Fruit fly (Drosophila melanogaster) whole organism, embryonic: ENCODE measurements around the gene Reg-2.

ENCODE experiments used
- Abd-B ChIP-seq: fragments of 200-800 bp; sonication (Bioruptor generic); optimal IDR thresholded peaks from 2 replicates; lab custom pipeline; 2018; ENCODE audit warnings: missing biosample characterization, mild to moderate bottlenecking, missing genetic modification characterization, moderate library complexity
- Awh ChIP-seq: fragments of 200-800 bp; sonication (Bioruptor generic); IDR thresholded peaks from 2 replicates; pipeline ENCODE4, ENCODE4 v1.3.6; 2022; ENCODE audit warnings: missing biosample characterization, missing genetic modification characterization
- BEAF-32 ChIP-seq: fragments of 200-800 bp; sonication (Bioruptor generic); optimal IDR thresholded peaks from 3 replicates; lab custom pipeline; 2017; ENCODE audit warnings: missing biosample characterization, missing genetic modification characterization, mild to moderate bottlenecking, moderate library complexity, missing genetic modification reagents
- CG10147 ChIP-seq: fragments of 200-800 bp; sonication (Bioruptor generic); optimal IDR thresholded peaks from 2 replicates; lab custom pipeline; 2019; ENCODE audit warnings: missing biosample characterization, mild to moderate bottlenecking, missing genetic modification characterization, moderate library complexity
- CG11696 ChIP-seq: fragments of 200-800 bp; sonication (Bioruptor generic); IDR thresholded peaks from 2 replicates; pipeline ENCODE4 v1.3.6; 2022; ENCODE audit warnings: missing biosample characterization, missing genetic modification characterization
- CG11723 ChIP-seq: fragments of 200-800 bp; sonication (Bioruptor generic); optimal IDR thresholded peaks from 2 replicates; lab custom pipeline; 2017; ENCODE audit warnings: missing biosample characterization, mild to moderate bottlenecking, missing genetic modification characterization
- CG13287 ChIP-seq: fragments of 200-800 bp; sonication (Bioruptor generic); IDR thresholded peaks from 2 replicates; pipeline ENCODE4 v1.3.6; 2022; ENCODE audit warnings: missing biosample characterization, missing genetic modification characterization; ENCODE audit not compliant: partially characterized antibody
- CG14710 ChIP-seq: fragments of 200-800 bp; sonication (Bioruptor generic); optimal IDR thresholded peaks from 3 replicates; lab custom pipeline; 2019; ENCODE audit warnings: missing biosample characterization, mild to moderate bottlenecking, missing genetic modification characterization, moderate library complexity
- CG14860 ChIP-seq: fragments of 200-800 bp; sonication (Bioruptor generic); IDR thresholded peaks from 3 replicates; pipeline ENCODE4 v1.3.6; 2022; ENCODE audit warnings: missing biosample characterization, missing genetic modification characterization; ENCODE audit not compliant: partially characterized antibody
- CG15479 ChIP-seq: fragments of 200-800 bp; sonication (Bioruptor generic); optimal IDR thresholded peaks from 3 replicates; lab custom pipeline; 2019; ENCODE audit warnings: missing biosample characterization, mild to moderate bottlenecking, missing genetic modification characterization, moderate library complexity
- CG1603 ChIP-seq: fragments of 200-800 bp; sonication (Bioruptor generic); optimal IDR thresholded peaks from 2 replicates; lab custom pipeline; 2019; ENCODE audit warnings: missing biosample characterization, mild to moderate bottlenecking, missing genetic modification characterization, moderate library complexity
- CG16815 ChIP-seq: fragments of 200-800 bp; sonication (Bioruptor generic); optimal IDR thresholded peaks from 3 replicates; lab custom pipeline; 2017; ENCODE audit warnings: missing biosample characterization, mild to moderate bottlenecking, missing genetic modification characterization
- CG30020 ChIP-seq: fragments of 200-800 bp; optimal IDR thresholded peaks from 2 replicates; lab custom pipeline; 2019; ENCODE audit warnings: missing biosample characterization, mild to moderate bottlenecking, missing genetic modification characterization, moderate library complexity
- CG42726 ChIP-seq: fragments of 200-800 bp; sonication (Bioruptor generic); IDR thresholded peaks from 2 replicates; pipeline ENCODE4 v1.3.6; 2022; ENCODE audit warnings: missing biosample characterization, missing genetic modification characterization; ENCODE audit not compliant: partially characterized antibody
- CG4404 ChIP-seq: fragments of 200-800 bp; sonication (Bioruptor generic); IDR thresholded peaks from 2 replicates; pipeline ENCODE4 v1.3.6; 2022; ENCODE audit warnings: missing biosample characterization, missing genetic modification characterization
- CG4854 ChIP-seq: fragments of 200-800 bp; sonication (Bioruptor generic); optimal IDR thresholded peaks from 2 replicates; lab custom pipeline; 2016; ENCODE audit warnings: missing biosample characterization, missing genetic modification characterization, inconsistent platforms
- CG6689 ChIP-seq: fragments of 200-800 bp; sonication (Bioruptor generic); IDR thresholded peaks from 2 replicates; pipeline ENCODE4 v1.3.6; 2022; ENCODE audit warnings: missing biosample characterization, missing genetic modification characterization
- CG6813 ChIP-seq: fragments of 200-800 bp; sonication (Bioruptor generic); optimal IDR thresholded peaks from 2 replicates; lab custom pipeline; 2017; ENCODE audit warnings: missing biosample characterization, missing genetic modification characterization, mild to moderate bottlenecking, moderate library complexity, missing genetic modification reagents
- CG6854 ChIP-seq: fragments of 200-800 bp; sonication (Bioruptor generic); optimal IDR thresholded peaks from 3 replicates; lab custom pipeline; 2017; ENCODE audit warnings: missing biosample characterization, mild to moderate bottlenecking, missing genetic modification characterization
- CG7271 ChIP-seq: fragments of 200-800 bp; sonication (Bioruptor generic); optimal IDR thresholded peaks from 2 replicates; lab custom pipeline; 2018; ENCODE audit warnings: missing biosample characterization, mild to moderate bottlenecking, missing genetic modification characterization, moderate library complexity
- CG7987 ChIP-seq: fragments of 200-800 bp; sonication (Bioruptor generic); optimal IDR thresholded peaks from 2 replicates; lab custom pipeline; 2018; ENCODE audit warnings: missing biosample characterization, mild to moderate bottlenecking, missing genetic modification characterization, moderate library complexity
- CG8359 ChIP-seq: fragments of 200-800 bp; sonication (Bioruptor generic); optimal IDR thresholded peaks from 2 replicates; lab custom pipeline; 2017; ENCODE audit warnings: missing biosample characterization, mild to moderate bottlenecking, missing genetic modification characterization, borderline replicate concordance
- CrebB ChIP-seq: fragments of 200-800 bp; sonication (Bioruptor generic); optimal IDR thresholded peaks from 3 replicates; lab custom pipeline; 2018; ENCODE audit warnings: missing biosample characterization, mild to moderate bottlenecking, missing genetic modification characterization
- Dll ChIP-seq: fragments of 200-800 bp; sonication (Bioruptor generic); IDR thresholded peaks from 4 replicates; pipeline ENCODE4 v1.3.6; 2022; ENCODE audit warnings: missing biosample characterization, missing genetic modification characterization; ENCODE audit not compliant: partially characterized antibody
- Eip74EF ChIP-seq, 2 experiments: fragments of 200-800 bp in 1 of 2; fragments of >200 bp in 1 of 2; sonication (Bioruptor generic) in 1 of 2; optimal IDR thresholded peaks; 2 replicates each; lab custom pipeline; 2017 to 2019; ENCODE audit warnings: missing biosample characterization in 2 of 2, missing genetic modification characterization in 2 of 2, mild to moderate bottlenecking in 1 of 2, moderate library complexity in 1 of 2
- Ets97D ChIP-seq: fragments of 200-800 bp; sonication (Bioruptor generic); optimal IDR thresholded peaks from 3 replicates; lab custom pipeline; 2016; ENCODE audit warnings: missing biosample characterization, missing genetic modification characterization
- Gsc ChIP-seq: fragments of 200-800 bp; sonication (Bioruptor generic); IDR thresholded peaks from 2 replicates; pipeline ENCODE4 v1.3.6; 2022; ENCODE audit warnings: missing biosample characterization, missing genetic modification characterization
- HLH4C ChIP-seq: fragments of 200-800 bp; sonication (Bioruptor generic); IDR thresholded peaks from 3 replicates; pipeline ENCODE4 v1.3.6; 2022; ENCODE audit warnings: missing biosample characterization, missing genetic modification characterization; ENCODE audit not compliant: partially characterized antibody
- Hr3 ChIP-seq: fragments of 200-800 bp; sonication (Bioruptor generic); optimal IDR thresholded peaks from 3 replicates; lab custom pipeline; 2016; ENCODE audit warnings: missing biosample characterization, missing genetic modification characterization
- Meics ChIP-seq: fragments of 200-800 bp; sonication (Bioruptor generic); optimal IDR thresholded peaks from 2 replicates; lab custom pipeline; 2017; ENCODE audit warnings: missing biosample characterization, mild to moderate bottlenecking, missing genetic modification characterization
- Ravus ChIP-seq: fragments of 200-800 bp; sonication (Bioruptor generic); IDR thresholded peaks from 2 replicates; pipeline ENCODE4 v1.3.6; 2022; ENCODE audit warnings: missing biosample characterization, missing genetic modification characterization
- Scr ChIP-seq: fragments of 200-800 bp; sonication (Bioruptor generic); IDR thresholded peaks from 2 replicates; pipeline ENCODE4 v1.3.6; 2022; ENCODE audit warnings: missing biosample characterization, missing genetic modification characterization; ENCODE audit not compliant: partially characterized antibody
- TFAM ChIP-seq: fragments of 200-800 bp; sonication (Bioruptor generic); optimal IDR thresholded peaks from 2 replicates; lab custom pipeline; 2017; ENCODE audit warnings: missing biosample characterization, missing genetic modification characterization, inconsistent platforms
- croc ChIP-seq: fragments of 200-800 bp; sonication (Bioruptor generic); conservative IDR thresholded peaks from 3 replicates; pipeline ENCODE4 v1.3.6; 2022; ENCODE audit warnings: missing biosample characterization, missing genetic modification characterization
- dpn ChIP-seq, 2 experiments: fragments of 200-800 bp; sonication (Bioruptor generic); optimal IDR thresholded peaks; 3 replicates each; lab custom pipeline; 2016; ENCODE audit warnings: missing biosample characterization in 2 of 2, missing genetic modification characterization in 2 of 2
- dysf ChIP-seq: fragments of 200-800 bp; sonication (Bioruptor generic); IDR thresholded peaks from 3 replicates; pipeline ENCODE4 v1.3.6; 2022; ENCODE audit warnings: missing biosample characterization, missing genetic modification characterization
- fd64A ChIP-seq: fragments of 200-800 bp; sonication (Bioruptor generic); optimal IDR thresholded peaks from 3 replicates; lab custom pipeline; 2018; ENCODE audit warnings: missing biosample characterization, mild to moderate bottlenecking, missing genetic modification characterization
- ftz-f1 ChIP-seq: fragments of 200-800 bp; sonication (Bioruptor generic); optimal IDR thresholded peaks from 2 replicates; lab custom pipeline; 2016; ENCODE audit warnings: missing biosample characterization, missing genetic modification characterization
- gcm ChIP-seq: fragments of 200-800 bp; sonication (Bioruptor generic); optimal IDR thresholded peaks from 2 replicates; lab custom pipeline; 2019; ENCODE audit warnings: missing biosample characterization, mild to moderate bottlenecking, missing genetic modification characterization, moderate library complexity
- gfzf ChIP-seq: fragments of 200-800 bp; sonication (Bioruptor generic); optimal IDR thresholded peaks from 2 replicates; lab custom pipeline; 2016; ENCODE audit warnings: missing biosample characterization, mild to moderate bottlenecking, missing genetic modification characterization, moderate library complexity
- her ChIP-seq: fragments of 200-800 bp; sonication (Bioruptor generic); optimal IDR thresholded peaks from 2 replicates; lab custom pipeline; 2016; ENCODE audit warnings: missing biosample characterization, missing genetic modification characterization
- ind ChIP-seq: fragments of 200-800 bp; sonication (Bioruptor generic); optimal IDR thresholded peaks from 3 replicates; lab custom pipeline; 2016; ENCODE audit warnings: missing biosample characterization, missing genetic modification characterization
- ken ChIP-seq: fragments of 200-800 bp; sonication (Bioruptor generic); IDR thresholded peaks from 3 replicates; pipeline ENCODE4 v1.3.6; 2022; ENCODE audit warnings: missing biosample characterization, missing genetic modification characterization
- maf-S ChIP-seq: fragments of 200-800 bp; sonication (Bioruptor generic); optimal IDR thresholded peaks from 2 replicates; lab custom pipeline; 2016; ENCODE audit warnings: missing biosample characterization, missing genetic modification characterization
- p53 ChIP-seq: fragments of 200-800 bp; sonication (Bioruptor generic); optimal IDR thresholded peaks from 2 replicates; lab custom pipeline; 2016; ENCODE audit warnings: missing biosample characterization, missing genetic modification characterization
- psq ChIP-seq: fragments of 200-800 bp; sonication (Bioruptor generic); optimal IDR thresholded peaks from 2 replicates; lab custom pipeline; 2017; ENCODE audit warnings: missing biosample characterization, missing genetic modification characterization
- ro ChIP-seq: fragments of 200-800 bp; sonication (Bioruptor generic); IDR thresholded peaks from 2 replicates; pipeline ENCODE4 v1.3.6; 2022; ENCODE audit warnings: missing biosample characterization, missing genetic modification characterization
- so ChIP-seq: fragments of 200-800 bp; sonication (Bioruptor generic); IDR thresholded peaks from 3 replicates; pipeline ENCODE4 v1.3.6; 2022; ENCODE audit warnings: missing biosample characterization, missing genetic modification characterization
- stwl ChIP-seq: fragments of 200-800 bp; sonication (Bioruptor generic); optimal IDR thresholded peaks from 3 replicates; lab custom pipeline; 2018; ENCODE audit warnings: missing biosample characterization, mild to moderate bottlenecking, missing genetic modification characterization, moderate library complexity
- z ChIP-seq: fragments of 200-800 bp; sonication (Bioruptor generic); IDR thresholded peaks from 3 replicates; pipeline ENCODE4 v1.3.6; 2022; ENCODE audit warnings: missing biosample characterization, missing genetic modification characterization

The Reg-2 gene

dm6 chr3L:604701-605100, 1.7 kb downstream of the Reg-2 start (continued):
- no peak for TF ChIP-seq CrebB
- no peak for TF ChIP-seq CG30020
- TF ChIP-seq Eip74EF (GFP tag; optimal IDR thresholded peaks at IDR 0.05; lab: Kevin White, UChicago), result no peak
- TF ChIP-seq Ravus, result no peak
- peak; percentile 25 for TF ChIP-seq CG14710 (tag; lab: Kevin White, UChicago)
- no peak for TF ChIP-seq CG16815 (GFP tag; lab: Kevin White, UChicago)
- TF ChIP-seq her (GFP tag; lab: Kevin White, UChicago), result no peak
- TF ChIP-seq maf-S, result no peak
- TF ChIP-seq ro, result no peak
- TF ChIP-seq CG1603 (tag; lab: Kevin White, UChicago), result no peak
- TF ChIP-seq HLH4C (GFP tag; lab: Robert Waterston, UW), result no peak
- no peak for TF ChIP-seq CG15479
- TF ChIP-seq CG4404 (GFP tag; lab: Robert Waterston, UW), result no peak
- TF ChIP-seq dpn (GFP tag; optimal IDR thresholded peaks at IDR 0.05; lab: Kevin White, UChicago), result no peak
- TF ChIP-seq Awh, result no peak
- TF ChIP-seq ind (GFP tag; lab: Kevin White, UChicago), result no peak
- TF ChIP-seq CG6689 (GFP tag; lab: Robert Waterston, UW), result no peak
- TF ChIP-seq CG11723, result no peak
- peak; percentile 49 for TF ChIP-seq gfzf (GFP tag; lab: Kevin White, UChicago)
- TF ChIP-seq CG6813 (GFP tag; lab: Kevin White, UChicago), result no peak
- no peak for TF ChIP-seq dysf (GFP tag; lab: Robert Waterston, UW)
- TF ChIP-seq fd64A, result no peak
- no peak for TF ChIP-seq CG4854
- TF ChIP-seq Abd-B (GFP tag; lab: Kevin White, UChicago), result no peak
- TF ChIP-seq Scr (GFP tag; lab: Robert Waterston, UW), result peak; percentile 58
- TF ChIP-seq Gsc, result no peak
- no peak for TF ChIP-seq CG7271 (tag; lab: Kevin White, UChicago)
- TF ChIP-seq gcm, result peak; percentile 54
- TF ChIP-seq Hr3 (GFP tag; lab: Kevin White, UChicago), result no peak
- peak; percentile 22 for TF ChIP-seq CG10147
- no peak for TF ChIP-seq ftz-f1 (GFP tag; lab: Kevin White, UChicago)
- TF ChIP-seq ken (GFP tag; lab: Robert Waterston, UW), result no peak
- no peak for TF ChIP-seq TFAM
- peak; percentile 70 for TF ChIP-seq CG13287 (GFP tag; lab: Robert Waterston, UW)
- no peak for TF ChIP-seq CG7987 (GFP tag; lab: Kevin White, UChicago)
- no peak for TF ChIP-seq Meics (GFP tag; lab: Kevin White, UChicago)
- no peak for TF ChIP-seq psq (GFP tag; lab: Kevin White, UChicago)
- TF ChIP-seq BEAF-32 (GFP tag; lab: Kevin White, UChicago), result peak; percentile 58
- TF ChIP-seq Dll (GFP tag; lab: Robert Waterston, UW), result peak; percentile 31; the same call in 2 of the 4 replicates
- TF ChIP-seq CG6854 (GFP tag; lab: Kevin White, UChicago), result no peak
- no peak for TF ChIP-seq z (GFP tag; lab: Robert Waterston, UW)
- TF ChIP-seq Ets97D (GFP tag; lab: Kevin White, UChicago), result peak; percentile 5
- no peak for TF ChIP-seq p53
- TF ChIP-seq CG14860 (GFP tag; lab: Robert Waterston, UW), result no peak
- 0 out of 2 replicates have a peak, but pooled peaks have one; percentile 25 for TF ChIP-seq CG42726 (GFP tag; lab: Robert Waterston, UW)
- TF ChIP-seq so, result no peak
- no peak for TF ChIP-seq stwl (tag; lab: Kevin White, UChicago)
- no peak for TF ChIP-seq CG11696 (GFP tag; lab: Robert Waterston, UW)
- no peak for TF ChIP-seq CG8359 (GFP tag; lab: Kevin White, UChicago)
- no peak for TF ChIP-seq croc (GFP tag; lab: Robert Waterston, UW)
